Worm (Caenorhabditis elegans): ENCODE results near the gene F25E5.1.

Gene F25E5.1

DNA sequence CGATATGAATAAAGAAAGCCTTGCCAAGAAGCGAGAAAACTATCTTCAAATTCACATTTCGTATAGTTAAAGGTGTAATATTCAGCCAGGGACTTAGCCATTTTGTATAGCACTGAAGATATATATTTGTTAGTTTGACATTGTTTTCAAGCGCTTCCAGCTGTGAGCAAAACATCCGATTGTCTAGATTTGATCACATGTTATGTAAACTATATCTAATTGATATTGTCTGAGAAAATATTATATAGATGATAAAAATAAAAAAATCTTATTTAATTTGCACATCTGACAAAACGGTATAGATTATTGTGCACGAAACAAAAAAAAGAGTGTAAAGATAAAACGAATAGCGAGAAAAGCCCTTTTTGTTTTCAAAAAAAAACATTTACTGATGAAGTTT, 988 bp upstream of the F25E5.1 start, which contains the start of gene srh-89:
TSS of gene srh-89 (minus strand) at position 101 of the 400 bp plus-strand sequence.
- TF ChIP-seq rbr-2 (tag; optimal IDR thresholded peaks at IDR 0.05) (no peak), ztf-11 (tag; optimal IDR thresholded peaks at IDR 0.05) (no peak), lin-15B (tag; optimal IDR thresholded peaks at IDR 0.05) (no peak), ztf-7 (tag; optimal IDR thresholded peaks at IDR 0.05) (no peak)

DNA sequence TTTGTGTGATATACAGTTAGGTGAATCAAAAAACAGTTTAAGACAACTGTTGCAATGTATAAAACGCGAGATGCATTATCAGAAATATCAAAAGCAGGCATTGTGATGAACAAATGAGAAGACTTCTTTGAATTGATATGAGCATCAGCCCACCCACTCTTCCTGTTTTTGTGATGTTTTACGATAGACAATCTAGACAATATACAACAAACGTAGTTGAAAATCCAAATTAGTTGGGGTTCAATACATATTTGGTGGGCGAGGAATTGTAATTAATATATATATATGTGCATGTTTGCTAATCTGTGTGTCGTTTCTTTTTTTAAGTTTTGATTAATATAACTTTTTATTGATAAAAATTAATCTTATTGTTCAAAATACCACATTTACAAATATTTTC, 7.1 kb downstream of the F25E5.1 start, which contains the start of gene str-28:
TSS of gene str-28 (minus strand) at position 101 of the 400 bp plus-strand sequence.
- TF ChIP-seq dmd-6 (GFP tag; IDR thresholded peaks at IDR 0.05) (no peak), madf-5 (GFP tag; IDR thresholded peaks at IDR 0.05) (no peak), F44E2.7 (GFP tag; IDR thresholded peaks at IDR 0.05) (no peak), mep-1 (tag; optimal IDR thresholded peaks at IDR 0.05) (no peak), nhr-11 (tag; optimal IDR thresholded peaks at IDR 0.05) (no peak), dpl-1 (GFP tag; optimal IDR thresholded peaks at IDR 0.05) (no peak), lin-38 (GFP tag; IDR thresholded peaks at IDR 0.05) (no peak), spr-3 (GFP tag; optimal IDR thresholded peaks at IDR 0.05) (no peak)

DNA sequence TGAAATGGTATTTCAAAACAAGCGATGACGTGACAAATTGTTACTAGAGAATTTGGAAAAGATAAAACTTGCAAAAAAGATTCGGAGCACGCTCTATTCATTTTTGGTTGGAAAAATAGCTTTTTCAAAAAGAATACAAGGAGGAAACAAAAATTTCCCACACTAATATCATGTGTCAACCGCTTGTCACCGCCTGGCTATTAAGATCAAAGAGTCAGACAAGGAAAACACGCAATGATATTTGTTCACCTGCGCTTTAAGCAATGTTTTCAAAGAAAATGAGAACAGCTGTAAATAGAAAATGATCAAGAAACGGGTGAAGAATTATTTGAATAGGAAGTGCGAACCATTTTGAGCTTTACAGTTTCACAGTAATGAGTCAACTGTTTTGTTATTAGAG, 11.1 kb downstream of the F25E5.1 start, which contains the start of gene srh-125:
TSS of gene srh-125 (minus strand) at position 101 of the 400 bp plus-strand sequence.
- TF ChIP-seq fos-1 (tag; optimal IDR thresholded peaks at IDR 0.05) (no peak), fkh-10 (GFP tag; optimal IDR thresholded peaks at IDR 0.05) (no peak), ceh-20 (GFP tag; IDR thresholded peaks at IDR 0.05) (no peak), Y75B8A.6 (GFP tag; IDR thresholded peaks at IDR 0.05) (no peak), Y5F2A.4 (GFP tag; optimal IDR thresholded peaks at IDR 0.05) (no peak), lim-7 (GFP tag; IDR thresholded peaks at IDR 0.05) (no peak)

DNA sequence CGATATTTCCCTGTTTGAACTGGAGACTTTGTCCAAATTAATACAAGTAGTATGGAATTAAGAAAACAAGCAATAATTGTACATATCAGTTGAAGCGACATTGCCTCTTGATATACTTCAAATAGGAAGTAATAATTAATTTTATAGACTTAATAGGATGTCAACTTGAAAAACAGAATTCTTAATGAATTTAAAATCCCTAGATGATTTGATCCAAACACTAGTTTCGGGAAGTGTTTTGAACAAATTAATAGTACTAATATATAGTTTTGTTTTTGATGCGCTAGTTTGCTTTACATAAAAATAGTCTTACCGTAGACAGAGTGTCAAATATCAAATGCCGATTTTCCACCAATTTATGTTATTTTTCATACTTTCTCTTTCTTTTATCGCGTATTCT, 12.7 kb downstream of the F25E5.1 start, which contains the start of gene str-190:
TSS of gene str-190 (minus strand) at position 101 of the 400 bp plus-strand sequence.
- TF ChIP-seq F44E2.7 (GFP tag; IDR thresholded peaks at IDR 0.05) (no peak), egl-43 (GFP tag; IDR thresholded peaks at IDR 0.05) (no peak), nhr-10 (tag; optimal IDR thresholded peaks at IDR 0.05) (no peak), ces-1 (GFP tag; optimal IDR thresholded peaks at IDR 0.05) (no peak), zip-2 (tag; optimal IDR thresholded peaks at IDR 0.05) (no peak), skn-1 (tag; optimal IDR thresholded peaks at IDR 0.05) (no peak), dpl-1 (GFP tag; optimal IDR thresholded peaks at IDR 0.05) (no peak)

DNA sequence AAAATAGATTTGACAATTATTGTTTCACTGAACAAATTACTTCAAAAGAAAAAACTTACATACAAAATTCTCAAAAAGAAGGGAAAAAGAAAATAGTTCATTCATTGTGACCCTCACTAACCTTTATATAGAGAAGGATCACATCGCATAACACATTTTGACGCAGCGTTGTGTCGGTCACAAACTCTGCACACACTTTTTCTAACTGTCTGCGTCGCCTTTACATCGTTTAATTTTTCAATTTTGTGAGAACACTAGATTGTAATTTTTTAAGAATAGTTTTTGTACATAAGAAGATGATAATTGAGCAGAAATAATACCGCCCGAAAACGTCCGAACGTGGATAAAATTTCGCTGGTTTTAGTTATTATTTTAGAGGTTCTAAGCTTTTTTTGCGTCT, 15.3 kb downstream of the F25E5.1 start, which contains the start of gene C18B10.6:
TSS of gene C18B10.6 (minus strand) at position 101 of the 400 bp plus-strand sequence.
- TF ChIP-seq Y5F2A.4 (GFP tag; optimal IDR thresholded peaks at IDR 0.05): no peak
- no peak for TF ChIP-seq nhr-77 (tag; optimal IDR thresholded peaks at IDR 0.05)
- TF ChIP-seq set-16 (GFP tag; IDR thresholded peaks at IDR 0.05): no peak
- TF ChIP-seq snpc-1.2 (GFP tag; IDR thresholded peaks at IDR 0.05): no peak
- TF ChIP-seq pqm-1 (tag; optimal IDR thresholded peaks at IDR 0.05): no peak
- TF ChIP-seq zfp-3 (GFP tag; conservative IDR thresholded peaks at IDR 0.05): no peak
- TF ChIP-seq F37D6.2 (tag; optimal IDR thresholded peaks at IDR 0.05): no peak
- no peak for TF ChIP-seq lsy-2 (tag; optimal IDR thresholded peaks at IDR 0.05)
- TF ChIP-seq ctbp-1 (GFP tag; IDR thresholded peaks at IDR 0.05): no peak
- no peak for TF ChIP-seq madf-9 (GFP tag; conservative IDR thresholded peaks at IDR 0.05)
- TF ChIP-seq nhr-25 (tag; optimal IDR thresholded peaks at IDR 0.05; ENCODE audit: borderline replicate concordance, insufficient read depth): no peak
- no peak for TF ChIP-seq spr-3 (GFP tag; optimal IDR thresholded peaks at IDR 0.05)
- TF ChIP-seq unc-62 (GFP tag; optimal IDR thresholded peaks at IDR 0.05 in 1 of 2): no peak
- TF ChIP-seq unc-62 (tag; optimal IDR thresholded peaks at IDR 0.05): no peak
- TF ChIP-seq mep-1 (tag; optimal IDR thresholded peaks at IDR 0.05): no peak
- no peak for TF ChIP-seq skn-1 (tag; optimal IDR thresholded peaks at IDR 0.05)
- TF ChIP-seq sdz-12 (GFP tag; optimal IDR thresholded peaks at IDR 0.05): no peak
